Fruit fly (Drosophila melanogaster) whole organism: ENCODE data around the gene CG34251.

Experiments used
- CG8478 ChIP-seq: fragments of >200 bp; optimal IDR thresholded peaks from 2 replicates; lab custom pipeline; 2018; ENCODE audit warnings: inconsistent platforms
- Dll ChIP-seq: fragments of >200 bp; optimal IDR thresholded peaks from 2 replicates; lab custom pipeline; 2017

DNA sequence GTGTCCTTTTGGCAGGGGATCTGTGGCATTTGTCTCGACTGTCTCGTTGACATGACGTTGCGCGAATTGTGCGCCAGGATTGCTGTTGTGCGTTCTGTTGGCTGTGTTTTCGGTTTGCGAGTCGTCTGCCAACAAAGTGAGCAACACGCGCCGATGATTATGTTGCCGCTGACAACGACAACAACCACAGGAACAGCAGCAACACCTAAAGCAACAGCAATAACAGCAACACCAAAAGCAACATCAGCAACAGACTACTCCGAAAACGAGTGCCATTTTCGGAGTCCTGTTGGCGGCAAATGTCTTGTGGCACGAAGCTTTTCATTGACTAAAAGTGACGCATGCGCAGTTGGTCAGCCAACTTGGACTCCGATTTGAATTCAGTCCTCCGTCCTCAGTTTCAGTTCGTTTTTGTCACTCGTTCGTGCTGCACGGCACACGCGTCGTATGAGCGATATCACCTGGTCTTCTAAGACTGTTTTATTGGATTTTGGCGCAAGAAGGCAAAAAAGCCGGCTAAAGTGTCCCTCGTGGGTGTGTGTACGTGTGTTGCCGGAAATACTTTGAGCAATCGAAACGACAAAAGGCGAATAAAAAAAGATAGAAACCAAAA is 18.3 kb downstream of the CG34251 start, which contains the start of gene Ccn:
- TF ChIP-seq Dll: no peak
- TF ChIP-seq CG8478: no peak
